Worm (Caenorhabditis elegans) whole organism, young adult: ENCODE results near the gene F08A7.1.

Source experiments
- B0261.1 ChIP-seq: sonication (generic microtip); optimal IDR thresholded peaks from 2 replicates; lab custom pipeline; 2016; ENCODE audit warnings: mild to moderate bottlenecking, missing genetic modification characterization, moderate library complexity, missing compliant biosample characterization
- F10E7.11 ChIP-seq: sonication (generic microtip); optimal IDR thresholded peaks from 2 replicates; lab custom pipeline; 2017; ENCODE audit warnings: mild to moderate bottlenecking, missing genetic modification characterization, moderate library complexity, missing compliant biosample characterization
- F33H1.4 ChIP-seq: fragments of 200-800 bp; sonication (Bioruptor generic); IDR thresholded peaks from 2 replicates; pipeline ENCODE4 v1.3.6; 2022; ENCODE audit warnings: missing genetic modification reagents, missing genetic modification characterization, missing compliant biosample characterization
- F37B4.10 ChIP-seq: fragments of 200-800 bp; sonication (Bioruptor generic); IDR thresholded peaks from 2 replicates; pipeline ENCODE4 v1.3.6; 2022; ENCODE audit warnings: missing genetic modification characterization, missing compliant biosample characterization
- F39B2.1 ChIP-seq: fragments of 200-800 bp; sonication (Bioruptor generic); IDR thresholded peaks from 2 replicates; pipeline ENCODE4 v1.3.6; 2022; ENCODE audit warnings: missing genetic modification reagents, missing genetic modification characterization, missing compliant biosample characterization
- K11D2.4 ChIP-seq: fragments of 200-800 bp; sonication (Bioruptor generic); IDR thresholded peaks from 2 replicates; pipeline ENCODE4 v1.3.6; 2022; ENCODE audit warnings: missing genetic modification reagents, missing genetic modification characterization, missing compliant biosample characterization
- aptf-2 ChIP-seq: fragments of 200-800 bp; sonication (Bioruptor generic); conservative IDR thresholded peaks from 2 replicates; pipeline ENCODE4 v1.3.6; 2022; ENCODE audit warnings: missing genetic modification reagents, missing genetic modification characterization, missing compliant biosample characterization
- athp-1 ChIP-seq: sonication (generic microtip); optimal IDR thresholded peaks from 2 replicates; lab custom pipeline; 2017; ENCODE audit warnings: mild to moderate bottlenecking, missing genetic modification characterization, missing compliant biosample characterization
- bed-2 ChIP-seq: fragments of 200-800 bp; sonication (Bioruptor generic); IDR thresholded peaks from 2 replicates; pipeline ENCODE4 v1.3.6; 2022; ENCODE audit warnings: missing genetic modification reagents, missing genetic modification characterization, missing compliant biosample characterization
- ccch-3 ChIP-seq: fragments of 200-800 bp; sonication (Bioruptor generic); optimal IDR thresholded peaks from 2 replicates; lab custom pipeline; 2018; ENCODE audit warnings: mild to moderate bottlenecking, missing genetic modification characterization, missing compliant biosample characterization
- ceh-58 ChIP-seq: fragments of 200-800 bp; sonication (Bioruptor generic); IDR thresholded peaks from 2 replicates; pipeline ENCODE4 v1.3.6; 2022; ENCODE audit warnings: missing genetic modification characterization, missing compliant biosample characterization
- ceh-79 ChIP-seq: sonication (generic microtip); optimal IDR thresholded peaks from 2 replicates; lab custom pipeline; 2017; ENCODE audit warnings: mild to moderate bottlenecking, missing genetic modification characterization, missing compliant biosample characterization
- fkh-3 ChIP-seq: sonication (generic microtip); optimal IDR thresholded peaks from 2 replicates; lab custom pipeline; 2016; ENCODE audit warnings: mild to moderate bottlenecking, missing genetic modification characterization, missing compliant biosample characterization
- hmg-20 ChIP-seq: fragments of 200-800 bp; sonication (Bioruptor generic); IDR thresholded peaks from 2 replicates; pipeline ENCODE4 v1.3.6; 2022; ENCODE audit warnings: missing genetic modification reagents, missing genetic modification characterization, missing compliant biosample characterization
- lin-35 ChIP-seq, 3 experiments: fragments of 150-350 bp in 2 of 3; sonication (generic microtip) in 1 of 3; optimal IDR thresholded peaks; 2 replicates each; lab custom pipeline; 2014 to 2018; ENCODE audit warnings: missing biosample characterization in 3 of 3, missing genetic modification characterization in 3 of 3, missing genetic modification reagents in 3 of 3
- madf-6 ChIP-seq: fragments of 200-800 bp; sonication (Bioruptor generic); IDR thresholded peaks from 2 replicates; pipeline ENCODE4 v1.3.6; 2022; ENCODE audit warnings: missing genetic modification reagents, missing genetic modification characterization, missing compliant biosample characterization
- nfya-1 ChIP-seq: sonication (generic microtip); optimal IDR thresholded peaks from 2 replicates; lab custom pipeline; 2017; ENCODE audit warnings: antibody characterized with exemption, missing compliant biosample characterization, missing genetic modification characterization, borderline replicate concordance; ENCODE audit not compliant: insufficient read depth
- nfyb-1 ChIP-seq: fragments of 200-800 bp; sonication (Bioruptor generic); IDR thresholded peaks from 2 replicates; pipeline ENCODE4 v1.3.6; 2022; ENCODE audit warnings: missing genetic modification reagents, missing genetic modification characterization, missing compliant biosample characterization
- nhr-120 ChIP-seq: fragments of 200-800 bp; sonication (Bioruptor generic); IDR thresholded peaks from 2 replicates; pipeline ENCODE4 v1.3.6; 2022; ENCODE audit warnings: missing genetic modification characterization, missing compliant biosample characterization
- pbrm-1 ChIP-seq: fragments of 200-800 bp; sonication (Bioruptor generic); IDR thresholded peaks from 2 replicates; pipeline ENCODE4 v1.3.6; 2022; ENCODE audit warnings: missing genetic modification reagents, missing genetic modification characterization, missing compliant biosample characterization
- sea-2 ChIP-seq: fragments of 200-800 bp; sonication (Bioruptor generic); IDR thresholded peaks from 2 replicates; pipeline ENCODE4 v1.3.6; 2022; ENCODE audit warnings: missing genetic modification characterization, missing compliant biosample characterization
- snpc-1.1 ChIP-seq: sonication (generic microtip); optimal IDR thresholded peaks from 2 replicates; lab custom pipeline; 2017; ENCODE audit warnings: missing genetic modification characterization, mild to moderate bottlenecking, missing compliant biosample characterization, antibody characterized with exemption, moderate library complexity, missing genotype, missing genetic modification reagents; ENCODE audit not compliant: insufficient read depth
- snpc-3.4 ChIP-seq: sonication (generic microtip); optimal IDR thresholded peaks from 2 replicates; lab custom pipeline; 2017; ENCODE audit warnings: missing genetic modification characterization, mild to moderate bottlenecking, missing compliant biosample characterization, antibody characterized with exemption, moderate library complexity, missing genotype, missing genetic modification reagents
- ztf-22 ChIP-seq: fragments of 200-800 bp; sonication (Bioruptor generic); optimal IDR thresholded peaks from 2 replicates; lab custom pipeline; 2018; ENCODE audit warnings: mild to moderate bottlenecking, missing genetic modification characterization, moderate library complexity, missing compliant biosample characterization
- ztf-28 ChIP-seq: fragments of 200-800 bp; sonication (Bioruptor generic); IDR thresholded peaks from 2 replicates; pipeline ENCODE4 v1.3.6; 2022; ENCODE audit warnings: missing genetic modification reagents, missing genetic modification characterization, missing compliant biosample characterization

Gene F08A7.1

DNA sequence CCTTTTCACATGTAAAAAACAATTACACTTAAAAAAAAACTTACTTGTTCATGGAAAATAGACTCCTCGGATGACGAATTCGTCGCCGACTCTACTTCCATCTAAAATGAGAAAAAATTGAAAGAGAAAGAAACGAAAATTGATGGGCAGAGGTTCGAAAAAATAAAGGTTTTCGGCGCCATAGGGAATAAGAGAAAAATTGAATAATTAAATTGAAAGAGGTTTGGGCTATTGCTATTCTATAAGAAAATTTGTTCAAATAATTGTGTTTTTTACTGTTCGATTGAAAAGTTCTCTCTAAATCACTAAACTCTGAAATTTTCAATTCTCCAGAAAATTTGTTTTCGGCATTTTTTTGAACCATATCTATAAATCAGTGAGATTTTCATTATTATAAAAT, 42.8 kb downstream of the F08A7.1 start, which contains the start of gene rabr-2:
TSS of gene rabr-2 (minus strand) at position 101 of the 400 bp plus-strand sequence.
- TF ChIP-seq snpc-1.1 (tag; lab: Kevin White, UChicago) (no peak), F39B2.1 (no peak), nfya-1 (tag; lab: Kevin White, UChicago) (no peak), F10E7.11 (no peak), hmg-20 (GFP tag; lab: Robert Waterston, UW) (no peak), B0261.1 (tag; lab: Kevin White, UChicago) (no peak), F33H1.4 (GFP tag; lab: Robert Waterston, UW) (no peak), madf-6 (GFP tag; lab: Robert Waterston, UW) (no peak), sea-2 (no peak), ztf-28 (GFP tag; lab: Robert Waterston, UW) (no peak), ceh-79 (tag; lab: Kevin White, UChicago) (no peak), snpc-3.4 (tag; lab: Kevin White, UChicago) (no peak), ceh-58 (GFP tag; lab: Robert Waterston, UW) (no peak), aptf-2 (GFP tag; lab: Robert Waterston, UW) (no peak), pbrm-1 (no peak), fkh-3 (tag; lab: Kevin White, UChicago) (no peak), ccch-3 (GFP tag; lab: Kevin White, UChicago) (no peak), nhr-120 (no peak)

DNA sequence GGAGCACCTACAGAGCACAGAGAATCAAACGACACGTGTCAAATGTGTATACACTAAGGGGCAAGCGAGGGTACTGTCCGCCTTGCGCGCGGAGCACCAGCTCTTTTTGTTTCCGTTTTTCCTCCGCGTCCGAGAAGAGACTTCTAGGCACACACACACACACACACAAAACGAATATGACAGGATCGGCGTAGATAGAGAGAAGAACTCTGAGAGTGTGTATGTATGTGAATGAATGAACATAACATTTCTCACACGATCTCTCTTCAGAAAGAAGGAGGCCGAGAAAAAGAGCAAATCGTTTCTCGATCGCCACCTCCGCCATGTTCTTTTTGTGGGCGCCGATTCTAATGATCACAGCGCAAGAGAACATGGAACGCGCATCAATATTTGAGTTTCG, 50.3 kb downstream of the F08A7.1 start, which contains the start of gene nas-6:
TSS of gene nas-6 (minus strand) at position 101 of the 400 bp plus-strand sequence.
- TF ChIP-seq athp-1 (tag; lab: Kevin White, UChicago) (no peak), F33H1.4 (GFP tag; lab: Robert Waterston, UW) (no peak), nfyb-1 (no peak), bed-2 (GFP tag; lab: Robert Waterston, UW) (no peak), ztf-28 (GFP tag; lab: Robert Waterston, UW) (no peak), lin-35 (GFP tag; optimal IDR thresholded peaks at IDR 0.05; lab: Kevin White, UChicago) (no peak), F37B4.10 (GFP tag; lab: Robert Waterston, UW) (no peak), K11D2.4 (GFP tag; lab: Robert Waterston, UW) (no peak), ztf-22 (GFP tag; lab: Kevin White, UChicago) (no peak)
